Fruit fly (Drosophila melanogaster) S2 (cell line): Measurements from ENCODE around the gene Exo70.

ENCODE experiments used
- CG8478 ChIP-seq: fragments of >200 bp; optimal IDR thresholded peaks from 2 replicates; lab custom pipeline; 2018
- CTCF ChIP-seq, 2 experiments: fragments of >200 bp; optimal IDR thresholded peaks; 2 replicates each; lab custom pipeline; 2018

Exo70 gene

DNA sequence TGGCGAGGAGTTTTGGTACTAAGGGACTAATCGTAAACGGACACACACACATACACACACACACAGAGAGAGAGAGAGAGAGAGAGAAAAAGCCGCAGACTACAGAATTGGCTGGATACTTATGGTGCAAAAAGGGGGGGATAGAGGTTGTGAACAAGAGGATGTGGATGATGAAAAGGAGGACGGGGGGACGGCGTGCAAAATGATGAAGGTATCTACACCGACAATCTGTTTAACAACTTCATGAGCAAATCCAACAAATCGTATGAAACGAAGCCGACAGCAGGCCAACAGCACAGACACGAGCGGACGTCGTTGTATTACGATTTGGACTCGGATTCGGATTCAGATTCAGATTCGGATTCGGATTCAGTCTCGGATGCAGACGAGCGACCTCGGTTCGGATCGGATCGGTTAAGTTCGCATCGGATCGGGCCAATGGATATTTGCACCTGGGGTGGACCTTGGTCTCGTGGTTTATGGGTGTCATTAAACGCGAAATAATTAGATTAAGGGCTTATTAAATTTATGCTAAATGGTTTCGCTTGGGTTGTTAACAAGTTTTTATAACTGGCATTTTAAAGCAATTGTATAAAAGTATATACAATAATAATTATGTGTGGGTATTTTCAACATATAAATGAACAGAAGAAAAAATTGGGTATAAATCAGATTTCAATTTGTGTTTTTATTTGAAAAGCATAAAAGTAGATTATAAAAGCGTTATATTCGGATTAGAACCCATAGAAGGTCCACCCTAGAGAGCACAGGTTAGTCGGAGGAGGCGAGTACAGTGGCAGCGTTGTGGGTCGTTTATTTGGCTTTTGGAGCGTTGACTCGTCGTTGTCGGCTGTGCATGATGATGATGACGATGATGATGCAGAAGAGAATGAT lies 43.6 kb downstream of the Exo70 start:
- TF ChIP-seq CTCF (optimal IDR thresholded peaks at IDR 0.05; lab: Kevin White, UChicago) (peak; percentile 36 to 38), CG8478 (lab: Kevin White, UChicago) (no peak)

dm6 chr3L:8456472-8457049 lies 44.9 kb downstream of the Exo70 start:
- TF ChIP-seq CG8478 (lab: Kevin White, UChicago) (no peak), CTCF (optimal IDR thresholded peaks at IDR 0.05; lab: Kevin White, UChicago) (no peak)

DNA sequence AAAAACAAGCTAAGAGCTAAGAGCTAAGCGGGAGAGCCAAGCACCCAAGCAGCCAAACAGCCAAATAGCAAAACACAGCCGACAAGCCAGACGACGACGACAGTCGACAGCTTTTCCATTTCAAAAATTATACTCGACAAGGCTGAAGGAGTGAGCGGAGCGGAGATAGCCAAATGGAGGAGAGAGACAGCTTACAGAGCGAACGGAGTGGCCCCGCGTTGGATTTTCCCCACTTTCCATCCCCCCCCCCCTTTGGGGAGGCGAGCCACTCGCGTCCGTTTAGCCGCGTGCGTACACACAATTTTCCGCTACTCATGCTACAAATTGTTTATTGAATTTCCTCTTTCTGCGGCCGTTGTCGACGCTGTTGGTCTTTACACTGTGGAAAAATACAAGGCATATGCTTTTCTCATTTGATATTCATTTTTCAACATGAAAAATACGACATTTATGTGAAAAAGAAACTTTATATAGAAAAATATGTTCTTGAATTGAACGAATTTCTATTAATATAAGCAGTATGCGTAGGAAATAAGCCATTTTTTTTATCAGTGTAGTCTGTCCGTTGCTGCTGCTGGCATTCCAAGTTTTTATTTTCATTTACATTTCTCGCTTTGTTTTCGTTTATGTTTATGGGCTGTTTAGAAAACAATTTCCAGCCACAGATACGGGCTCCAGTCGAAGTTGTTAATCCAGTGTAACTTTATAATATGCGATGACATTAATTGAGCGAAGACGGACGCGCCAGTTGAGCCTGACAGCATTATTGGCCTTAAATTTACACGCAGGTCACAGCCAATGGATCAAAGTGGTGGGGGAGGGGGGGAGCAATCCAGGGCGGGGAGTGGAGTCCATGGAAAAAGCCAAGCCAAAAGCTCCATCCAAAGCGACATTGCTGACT lies 46.5 kb downstream of the Exo70 start:
- TF ChIP-seq CG8478 (lab: Kevin White, UChicago): no peak
- no peak for TF ChIP-seq CTCF (optimal IDR thresholded peaks at IDR 0.05; lab: Kevin White, UChicago)

DNA sequence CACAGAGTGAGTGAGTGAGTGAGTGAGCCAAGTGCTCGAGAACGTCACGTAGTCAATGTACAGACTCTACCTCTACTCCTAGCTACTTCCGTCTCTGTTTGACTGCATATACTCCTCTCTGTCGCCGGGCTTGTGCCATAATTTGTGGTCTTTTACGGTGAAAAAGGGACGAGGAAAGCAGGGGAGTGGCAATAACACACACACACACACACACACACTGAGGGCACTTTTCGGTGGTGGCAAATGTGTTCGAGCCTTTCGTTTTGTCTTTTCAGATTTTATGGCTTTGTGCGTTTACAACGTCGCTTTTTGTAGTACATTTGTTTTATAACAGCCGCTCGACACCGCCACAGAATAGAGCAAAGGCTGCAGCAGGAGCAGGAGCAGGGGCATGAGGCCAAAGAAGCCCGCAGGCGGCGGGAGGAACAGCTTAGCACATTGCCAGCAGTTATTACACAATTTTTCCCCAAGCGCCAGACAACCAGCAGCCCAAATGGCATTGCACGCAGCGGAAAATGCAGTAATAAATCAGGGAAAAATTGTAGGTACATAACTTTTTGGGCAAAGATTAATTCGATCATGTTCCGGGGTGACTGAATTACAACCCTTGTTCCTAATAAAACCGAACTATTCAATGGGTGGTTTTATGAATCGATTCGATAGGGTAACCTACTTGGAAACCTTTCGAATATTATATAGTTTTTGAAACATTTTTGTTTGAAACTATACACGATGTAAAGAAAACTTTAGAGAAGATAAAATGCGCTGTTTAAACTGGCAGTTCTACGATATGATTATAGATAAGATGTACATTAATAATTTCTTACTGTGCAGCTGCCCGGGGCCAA lies 47.3 kb downstream of the Exo70 start:
- TF ChIP-seq CTCF (optimal IDR thresholded peaks at IDR 0.05; lab: Kevin White, UChicago) (no peak), CG8478 (lab: Kevin White, UChicago) (no peak)

dm6 chr3L:8459615-8460004 lies 48.0 kb downstream of the Exo70 start:
- TF ChIP-seq CTCF (optimal IDR thresholded peaks at IDR 0.05; lab: Kevin White, UChicago) (no peak), CG8478 (lab: Kevin White, UChicago) (no peak)

dm6 chr3L:8460050-8460878 lies 48.6 kb downstream of the Exo70 start:
- TF ChIP-seq CTCF (optimal IDR thresholded peaks at IDR 0.05; lab: Kevin White, UChicago): no peak
- no peak for TF ChIP-seq CG8478 (lab: Kevin White, UChicago)

dm6 chr3L:8461229-8462004 lies 49.8 kb downstream of the Exo70 start:
- no peak for TF ChIP-seq CG8478 (lab: Kevin White, UChicago)
- no peak for TF ChIP-seq CTCF (optimal IDR thresholded peaks at IDR 0.05; lab: Kevin White, UChicago)
